Worm (Caenorhabditis elegans) whole organism, mixed stage, embryonic: Measurements from ENCODE around the gene dpy-17.

ENCODE experiments used
- blmp-1 ChIP-seq: fragments of 150-350 bp; optimal IDR thresholded peaks from 2 replicates; lab custom pipeline; 2014; ENCODE audit warnings: missing biosample characterization, missing genetic modification characterization
- hlh-1 ChIP-seq: fragments of 150-350 bp; optimal IDR thresholded peaks from 2 replicates; lab custom pipeline; 2014; ENCODE audit warnings: missing biosample characterization, missing genetic modification reagents, missing genetic modification characterization
- nhr-12 ChIP-seq: fragments of 150-350 bp; optimal IDR thresholded peaks from 2 replicates; lab custom pipeline; 2014; ENCODE audit warnings: missing biosample characterization, missing genetic modification characterization
- nhr-28 ChIP-seq: fragments of 150-350 bp; optimal IDR thresholded peaks from 2 replicates; lab custom pipeline; 2014; ENCODE audit warnings: missing biosample characterization, missing genetic modification characterization
- pha-4 ChIP-seq: fragments of 150-350 bp; optimal IDR thresholded peaks from 2 replicates; lab custom pipeline; 2018; ENCODE audit warnings: missing biosample characterization, missing genetic modification reagents, missing genetic modification characterization

- no peak for TF ChIP-seq blmp-1
- TF ChIP-seq pha-4 (tag; lab: Kevin White, UChicago): no peak
- no peak for TF ChIP-seq nhr-28 (tag; lab: Kevin White, UChicago)
- no peak for TF ChIP-seq hlh-1 (tag; lab: Kevin White, UChicago)
- no peak for TF ChIP-seq nhr-12 (tag; lab: Kevin White, UChicago)
Observed at ce11 chrIII:5105485-5105884, 1.6 kb upstream of the dpy-17 start.
